Worm (Caenorhabditis elegans) whole organism, midembryonic: ENCODE data around the gene tmed-1.

Source experiments
- T22C8.4 ChIP-seq: fragments of 200-800 bp; sonication (Bioruptor generic); IDR thresholded peaks from 2 replicates; pipeline ENCODE4 v1.3.6; 2022; ENCODE audit warnings: missing genetic modification characterization, missing compliant biosample characterization
- cog-1 ChIP-seq: sonication (generic microtip); optimal IDR thresholded peaks from 2 replicates; lab custom pipeline; 2016; ENCODE audit warnings: missing genetic modification characterization, missing compliant biosample characterization
- flt-1 ChIP-seq: fragments of 200-800 bp; sonication (Bioruptor generic); IDR thresholded peaks from 2 replicates; pipeline ENCODE4 v1.3.6; 2022; ENCODE audit warnings: missing genetic modification characterization, missing compliant biosample characterization
- klf-2 ChIP-seq: fragments of 200-800 bp; sonication (Bioruptor generic); conservative IDR thresholded peaks from 2 replicates; pipeline ENCODE4 v1.3.6; 2022; ENCODE audit warnings: missing genetic modification reagents, missing genetic modification characterization, missing compliant biosample characterization
- med-1 ChIP-seq: sonication (generic microtip); optimal IDR thresholded peaks from 2 replicates; lab custom pipeline; 2017; ENCODE audit warnings: missing genetic modification characterization, mild to moderate bottlenecking, missing compliant biosample characterization, antibody characterized with exemption, missing genetic modification reagents; ENCODE audit not compliant: insufficient read depth
- ref-1 ChIP-seq: fragments of 200-800 bp; sonication (Bioruptor generic); conservative IDR thresholded peaks from 2 replicates; pipeline ENCODE4 v1.3.6; 2022; ENCODE audit warnings: missing genetic modification reagents, missing genetic modification characterization, missing compliant biosample characterization
- tab-1 ChIP-seq: fragments of 200-800 bp; sonication (Bioruptor generic); IDR thresholded peaks from 2 replicates; pipeline ENCODE4 v1.3.6; 2022; ENCODE audit warnings: missing genetic modification characterization, missing compliant biosample characterization
- ztf-23 ChIP-seq: fragments of 200-800 bp; sonication (Bioruptor generic); IDR thresholded peaks from 2 replicates; pipeline ENCODE4 v1.3.6; 2022; ENCODE audit warnings: missing genetic modification reagents, missing genetic modification characterization, missing compliant biosample characterization
- ztf-29 ChIP-seq: fragments of 200-800 bp; sonication (Bioruptor generic); IDR thresholded peaks from 2 replicates; pipeline ENCODE4 v1.3.6; 2022; ENCODE audit warnings: missing genetic modification reagents, missing genetic modification characterization, missing compliant biosample characterization

DNA sequence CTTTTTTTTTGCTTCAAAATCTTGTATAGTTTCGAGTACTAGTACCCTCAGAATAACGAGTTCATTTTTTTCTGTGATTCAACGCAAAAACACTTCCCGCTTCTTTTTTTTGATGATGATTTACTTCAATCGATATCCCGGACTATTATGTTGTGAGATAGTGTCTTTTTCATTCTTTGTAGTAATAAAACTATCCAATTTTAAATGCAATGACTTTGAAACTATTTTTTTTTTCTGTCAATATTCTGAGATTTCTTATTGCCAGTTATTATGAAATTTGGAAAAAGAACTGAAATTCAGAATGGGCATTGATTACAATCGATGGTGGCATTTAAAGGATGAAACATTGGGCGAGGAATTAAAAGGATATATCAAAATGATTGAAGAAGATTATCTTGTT lies 27.6 kb upstream of the tmed-1 start, which contains the start of gene M18.3:
- no peak for TF ChIP-seq ztf-29 (GFP tag; lab: Robert Waterston, UW)
- TF ChIP-seq tab-1: no peak
- no peak for TF ChIP-seq flt-1 (GFP tag; lab: Robert Waterston, UW)
- TF ChIP-seq med-1 (GFP tag; lab: Kevin White, UChicago): no peak
- no peak for TF ChIP-seq klf-2
- TF ChIP-seq T22C8.4 (GFP tag; lab: Robert Waterston, UW): no peak
- no peak for TF ChIP-seq ref-1
- TF ChIP-seq cog-1: no peak
- TF ChIP-seq ztf-23 (GFP tag; lab: Robert Waterston, UW): no peak
